Worm (Caenorhabditis elegans): Measurements from ENCODE around the gene F20D6.15.
A peak's percentile ranks its signal among the peaks of the same experiment; 100 is the strongest.

F20D6.15 gene

ce11 chrV:8195889-8196418 is 7.7 kb upstream of the F20D6.15 start, which contains the start of gene F20D6.10:
Gene F20D6.10 (minus strand): TSS chrV:8195939.
- TF ChIP-seq pbrm-1 (GFP tag; IDR thresholded peaks at IDR 0.05) (no peak), madf-10 (tag; optimal IDR thresholded peaks at IDR 0.05) (no peak)

ce11 chrV:8190430-8190829 is 2.2 kb upstream of the F20D6.15 start, which contains the start of gene F20D6.1:
Gene F20D6.1 (plus strand): TSS chrV:8190730.
- no peak for TF ChIP-seq madf-10 (tag; optimal IDR thresholded peaks at IDR 0.05)
- TF ChIP-seq F10E7.11 (tag; optimal IDR thresholded peaks at IDR 0.05) = no peak
- no peak for TF ChIP-seq F22D6.2 (tag; optimal IDR thresholded peaks at IDR 0.05)
- TF ChIP-seq snpc-1.1 (tag; optimal IDR thresholded peaks at IDR 0.05; ENCODE audit: insufficient read depth) = no peak
- no peak for TF ChIP-seq lin-35 (GFP tag; optimal IDR thresholded peaks at IDR 0.05)
- TF ChIP-seq ztf-26 (tag; optimal IDR thresholded peaks at IDR 0.05) = no peak
- no peak for TF ChIP-seq pbrm-1 (GFP tag; IDR thresholded peaks at IDR 0.05)
- TF ChIP-seq F37B4.10 (GFP tag; IDR thresholded peaks at IDR 0.05) = no peak
- TF ChIP-seq ztf-3 (GFP tag; optimal IDR thresholded peaks at IDR 0.05) = no peak
- TF ChIP-seq madf-3 (GFP tag; IDR thresholded peaks at IDR 0.05) = no peak
- TF ChIP-seq lsy-27 (tag; optimal IDR thresholded peaks at IDR 0.05; ENCODE audit: borderline replicate concordance, insufficient read depth) = no peak
- TF ChIP-seq dox-1 (GFP tag; IDR thresholded peaks at IDR 0.05) = no peak
- no peak for TF ChIP-seq nhr-27 (tag; optimal IDR thresholded peaks at IDR 0.05)

- no peak for TF ChIP-seq attf-3 (GFP tag; conservative IDR thresholded peaks at IDR 0.05)
- no peak for TF ChIP-seq B0035.1 (tag; optimal IDR thresholded peaks at IDR 0.05)
- no peak for TF ChIP-seq F23B12.7 (tag; optimal IDR thresholded peaks at IDR 0.05; ENCODE audit: insufficient read depth)
- TF ChIP-seq snpc-1.3 (tag; optimal IDR thresholded peaks at IDR 0.05; ENCODE audit: insufficient read depth) = no peak
- TF ChIP-seq mxl-1 (tag; optimal IDR thresholded peaks at IDR 0.05) = no peak
- TF ChIP-seq ceh-58 (GFP tag; IDR thresholded peaks at IDR 0.05) = no peak
- TF ChIP-seq ztf-28 (GFP tag; IDR thresholded peaks at IDR 0.05) = no peak
- TF ChIP-seq hlh-12 (tag; optimal IDR thresholded peaks at IDR 0.05) = no peak
- no peak for TF ChIP-seq F57C9.4 (tag; optimal IDR thresholded peaks at IDR 0.05)
Measured at ce11 chrV:8190016-8190415, 1.7 kb upstream of the F20D6.15 start, which contains the start of gene F20D6.12. Gene F20D6.12 (minus strand): TSS chrV:8190116.

- TF ChIP-seq ccch-3 (GFP tag; optimal IDR thresholded peaks at IDR 0.05) = no peak
- no peak for TF ChIP-seq hlh-26 (GFP tag; conservative IDR thresholded peaks at IDR 0.05)
- no peak for TF ChIP-seq K12H6.12 (tag; optimal IDR thresholded peaks at IDR 0.05)
- TF ChIP-seq F55B11.4 (tag; optimal IDR thresholded peaks at IDR 0.05; ENCODE audit: borderline replicate concordance, insufficient read depth) = no peak
- no peak for TF ChIP-seq hlh-12 (tag; optimal IDR thresholded peaks at IDR 0.05)
Measured at ce11 chrV:8185737-8186136, 2.5 kb downstream of the F20D6.15 start, which contains the start of gene F20D6.2. Gene F20D6.2 (plus strand): TSS chrV:8186037.

- TF ChIP-seq sptf-2 (GFP tag; optimal IDR thresholded peaks at IDR 0.05) (no peak), zim-3 (tag; optimal IDR thresholded peaks at IDR 0.05) (no peak), madf-8 (GFP tag; conservative IDR thresholded peaks at IDR 0.05) (no peak), mel-28 (tag; optimal IDR thresholded peaks at IDR 0.05; ENCODE audit: borderline replicate concordance) (no peak), repo-1 (tag; optimal IDR thresholded peaks at IDR 0.05) (no peak), cebp-1 (GFP tag; IDR thresholded peaks at IDR 0.05) (peak; percentile 59; the same call in 1 of the 2 replicates), cebp-1 (tag; optimal IDR thresholded peaks at IDR 0.05) (no peak)
Measured at ce11 chrV:8183384-8183783, 4.9 kb downstream of the F20D6.15 start, which contains the start of gene srp-8. Gene srp-8 (plus strand): TSS chrV:8183684.
